Worm (Caenorhabditis elegans) whole organism, late embryonic: ENCODE measurements around the gene eor-1.

ENCODE experiments used
- ceh-14 ChIP-seq: sonication (generic microtip); optimal IDR thresholded peaks from 2 replicates; lab custom pipeline; 2016; ENCODE audit warnings: missing genotype, missing genetic modification characterization, missing compliant biosample characterization
- ceh-18 ChIP-seq: sonication (generic microtip); optimal IDR thresholded peaks from 2 replicates; lab custom pipeline; 2016; ENCODE audit warnings: missing genetic modification characterization, missing compliant biosample characterization
- dmd-4 ChIP-seq: sonication (generic microtip); optimal IDR thresholded peaks from 2 replicates; lab custom pipeline; 2016; ENCODE audit warnings: borderline replicate concordance, missing genetic modification characterization, missing compliant biosample characterization
- dve-1 ChIP-seq: sonication (generic microtip); optimal IDR thresholded peaks from 2 replicates; lab custom pipeline; 2017; ENCODE audit warnings: antibody characterized with exemption, mild to moderate bottlenecking, missing genetic modification characterization, missing compliant biosample characterization
- elt-2 ChIP-seq: sonication (generic microtip); optimal IDR thresholded peaks from 2 replicates; lab custom pipeline; 2016; ENCODE audit warnings: missing genetic modification reagents, missing genetic modification characterization, missing compliant biosample characterization
- fkh-10 ChIP-seq: fragments of 150-350 bp; optimal IDR thresholded peaks from 2 replicates; lab custom pipeline; 2014; ENCODE audit warnings: missing biosample characterization, missing genetic modification reagents, missing genetic modification characterization
- lin-11 ChIP-seq: fragments of 200-800 bp; sonication (Bioruptor generic); optimal IDR thresholded peaks from 2 replicates; lab custom pipeline; 2018; ENCODE audit warnings: mild to moderate bottlenecking, missing genetic modification characterization, missing compliant biosample characterization
- nhr-11 ChIP-seq: fragments of 150-350 bp; optimal IDR thresholded peaks from 2 replicates; lab custom pipeline; 2014; ENCODE audit warnings: missing biosample characterization, missing genetic modification characterization
- pqm-1 ChIP-seq: sonication (generic microtip); optimal IDR thresholded peaks from 2 replicates; lab custom pipeline; 2016; ENCODE audit warnings: missing genetic modification characterization, missing compliant biosample characterization

DNA sequence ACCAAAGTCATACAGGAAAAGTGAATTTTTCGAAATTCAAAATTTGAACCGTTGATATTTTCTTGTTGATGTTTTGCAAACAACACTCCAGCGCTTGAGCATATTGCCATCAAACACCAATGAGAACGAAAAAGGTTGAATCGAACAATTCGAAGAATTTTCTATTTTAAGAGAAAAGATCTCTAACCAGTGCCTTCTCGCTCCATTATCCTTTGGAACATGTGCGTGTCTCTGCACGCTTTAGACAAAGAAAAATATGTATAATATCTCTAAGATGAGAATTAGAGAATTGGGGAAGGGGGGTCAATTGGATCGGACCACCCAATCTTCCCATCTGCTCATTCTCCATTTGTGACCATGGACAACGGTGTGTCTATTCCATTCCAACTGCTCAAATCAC is 35.1 kb downstream of the eor-1 start, which contains the start of gene Y17G9B.2:
- TF ChIP-seq elt-2, result no peak
- no peak for TF ChIP-seq dmd-4 (tag; lab: Kevin White, UChicago)
- TF ChIP-seq fkh-10 (GFP tag; lab: Kevin White, UChicago), result no peak
- no peak for TF ChIP-seq lin-11
- no peak for TF ChIP-seq ceh-14 (tag; lab: Kevin White, UChicago)
- no peak for TF ChIP-seq ceh-18 (tag; lab: Kevin White, UChicago)
- no peak for TF ChIP-seq dve-1
- no peak for TF ChIP-seq pqm-1 (tag; lab: Kevin White, UChicago)
- TF ChIP-seq nhr-11, result no peak
